Worm (Caenorhabditis elegans) whole organism, L2 larva: ENCODE results near the gene ZK856.5.
A peak's percentile ranks its signal among the peaks of the same experiment; 100 is the strongest.

ENCODE experiments used
- F13H6.1 ChIP-seq: sonication (generic microtip); optimal IDR thresholded peaks from 2 replicates; lab custom pipeline; 2016; ENCODE audit warnings: missing genetic modification characterization, missing compliant biosample characterization
- R02D3.7 ChIP-seq: fragments of 150-350 bp; optimal IDR thresholded peaks from 2 replicates; lab custom pipeline; 2014; ENCODE audit warnings: missing biosample characterization, missing genetic modification characterization
- Y55F3AM.14 ChIP-seq: fragments of 200-800 bp; sonication (Bioruptor generic); optimal IDR thresholded peaks from 2 replicates; lab custom pipeline; 2018; ENCODE audit warnings: mild to moderate bottlenecking, missing genetic modification characterization, missing compliant biosample characterization
- aly-2 ChIP-seq: fragments of 150-350 bp; optimal IDR thresholded peaks from 2 replicates; lab custom pipeline; 2014; ENCODE audit warnings: missing biosample characterization, missing genetic modification characterization
- ama-1 ChIP-seq: fragments of 150-350 bp; optimal IDR thresholded peaks from 2 replicates; lab custom pipeline; 2018; ENCODE audit warnings: inconsistent platforms
- blmp-1 ChIP-seq: sonication (generic microtip); optimal IDR thresholded peaks from 2 replicates; lab custom pipeline; 2017; ENCODE audit warnings: missing genetic modification characterization, mild to moderate bottlenecking, missing compliant biosample characterization, antibody characterized with exemption, moderate library complexity; ENCODE audit not compliant: insufficient read depth
- ceh-16 ChIP-seq: fragments of 150-350 bp; optimal IDR thresholded peaks from 2 replicates; lab custom pipeline; 2014; ENCODE audit warnings: missing biosample characterization, missing genetic modification characterization
- ceh-82 ChIP-seq: fragments of 150-350 bp; optimal IDR thresholded peaks from 2 replicates; lab custom pipeline; 2014; ENCODE audit warnings: missing biosample characterization, missing genetic modification characterization
- crh-2 ChIP-seq: sonication (generic microtip); optimal IDR thresholded peaks from 2 replicates; lab custom pipeline; 2017; ENCODE audit warnings: missing biosample characterization, missing genetic modification characterization
- dmd-4 ChIP-seq: sonication (generic microtip); optimal IDR thresholded peaks from 2 replicates; lab custom pipeline; 2017; ENCODE audit warnings: missing biosample characterization, missing genetic modification characterization
- egl-27 ChIP-seq: sonication (generic microtip); optimal IDR thresholded peaks from 3 replicates; lab custom pipeline; 2017; ENCODE audit warnings: missing biosample characterization, missing genetic modification reagents, missing genetic modification characterization
- elt-1 ChIP-seq: fragments of 150-350 bp; optimal IDR thresholded peaks from 2 replicates; lab custom pipeline; 2014; ENCODE audit warnings: missing biosample characterization, missing genetic modification characterization
- elt-3 ChIP-seq: sonication (generic microtip); optimal IDR thresholded peaks from 2 replicates; lab custom pipeline; 2017; ENCODE audit warnings: missing biosample characterization, missing genetic modification characterization
- fos-1 ChIP-seq: fragments of 150-350 bp; optimal IDR thresholded peaks from 2 replicates; lab custom pipeline; 2014; ENCODE audit warnings: missing biosample characterization, missing genetic modification characterization
- gmeb-1 ChIP-seq: fragments of 150-350 bp; optimal IDR thresholded peaks from 2 replicates; lab custom pipeline; 2014; ENCODE audit warnings: missing biosample characterization, missing genetic modification characterization
- lin-11 ChIP-seq: fragments of 150-350 bp; sonication (generic microtip); optimal IDR thresholded peaks from 2 replicates; lab custom pipeline; 2014; ENCODE audit warnings: missing biosample characterization, missing genetic modification characterization, inconsistent platforms, mixed read lengths
- lin-13 ChIP-seq: fragments of 150-350 bp; optimal IDR thresholded peaks from 2 replicates; lab custom pipeline; 2014; ENCODE audit warnings: missing biosample characterization, missing genetic modification reagents, missing genetic modification characterization
- lin-39 ChIP-seq: fragments of 150-350 bp; optimal IDR thresholded peaks from 2 replicates; lab custom pipeline; 2014; ENCODE audit warnings: missing biosample characterization, missing genetic modification reagents, missing genetic modification characterization
- lsy-2 ChIP-seq, 2 experiments: fragments of 150-350 bp in 1 of 2; sonication (generic microtip) in 1 of 2; optimal IDR thresholded peaks; 2 replicates each; lab custom pipeline; 2014 to 2017; ENCODE audit warnings: missing biosample characterization in 2 of 2, missing genetic modification characterization in 2 of 2
- mbf-1 ChIP-seq: sonication (generic microtip); optimal IDR thresholded peaks from 2 replicates; lab custom pipeline; 2017; ENCODE audit warnings: missing biosample characterization, missing genetic modification characterization
- mdl-1 ChIP-seq, 2 experiments: fragments of 150-350 bp in 1 of 2; sonication (generic microtip) in 1 of 2; optimal IDR thresholded peaks; 2 replicates each; lab custom pipeline; 2017; ENCODE audit warnings: missing biosample characterization in 2 of 2, missing genetic modification characterization in 2 of 2
- nhr-10 ChIP-seq: sonication (generic microtip); optimal IDR thresholded peaks from 2 replicates; lab custom pipeline; 2017; ENCODE audit warnings: missing biosample characterization, missing genetic modification characterization
- nhr-11 ChIP-seq: fragments of 150-350 bp; optimal IDR thresholded peaks from 2 replicates; lab custom pipeline; 2014; ENCODE audit warnings: missing biosample characterization, missing genetic modification characterization
- nhr-12 ChIP-seq: fragments of 150-350 bp; optimal IDR thresholded peaks from 2 replicates; lab custom pipeline; 2014; ENCODE audit warnings: missing biosample characterization, missing genetic modification characterization
- nhr-21 ChIP-seq: fragments of 150-350 bp; optimal IDR thresholded peaks from 2 replicates; lab custom pipeline; 2014; ENCODE audit warnings: missing biosample characterization, missing genetic modification characterization
- nhr-23 ChIP-seq: fragments of 150-350 bp; optimal IDR thresholded peaks from 2 replicates; lab custom pipeline; 2014; ENCODE audit warnings: missing biosample characterization, missing genetic modification reagents, missing genetic modification characterization
- nhr-25 ChIP-seq: fragments of 150-350 bp; sonication (generic microtip); optimal IDR thresholded peaks from 3 replicates; lab custom pipeline; 2014; ENCODE audit warnings: missing biosample characterization, missing genetic modification characterization
- nhr-6 ChIP-seq: fragments of 150-350 bp; optimal IDR thresholded peaks from 2 replicates; lab custom pipeline; 2014; ENCODE audit warnings: missing biosample characterization, missing genetic modification characterization
- nhr-77 ChIP-seq: fragments of 150-350 bp; optimal IDR thresholded peaks from 2 replicates; lab custom pipeline; 2014; ENCODE audit warnings: missing biosample characterization, missing genetic modification characterization
- sem-4 ChIP-seq: fragments of 150-350 bp; optimal IDR thresholded peaks from 2 replicates; lab custom pipeline; 2014; ENCODE audit warnings: missing biosample characterization, missing genetic modification reagents, missing genetic modification characterization
- sma-3 ChIP-seq: sonication (generic microtip); optimal IDR thresholded peaks from 2 replicates; lab custom pipeline; 2016; ENCODE audit warnings: missing genetic modification reagents, missing genetic modification characterization, missing compliant biosample characterization
- unc-62 ChIP-seq: fragments of 150-350 bp; optimal IDR thresholded peaks from 2 replicates; lab custom pipeline; 2014; ENCODE audit warnings: missing biosample characterization, missing genetic modification reagents, missing genetic modification characterization
- ztf-1 ChIP-seq: fragments of 200-800 bp; sonication (Bioruptor generic); conservative IDR thresholded peaks from 2 replicates; pipeline ENCODE4 v1.3.6; 2022; ENCODE audit warnings: missing genetic modification characterization, missing compliant biosample characterization

The ZK856.5 gene

ce11 chrV:10202340-10202739 is 12.4 kb upstream of the ZK856.5 start:
- TF ChIP-seq unc-62 (no peak), nhr-10 (tag; lab: Kevin White, UChicago) (no peak), ztf-1 (GFP tag; lab: Robert Waterston, UW) (no peak), nhr-6 (tag; lab: Kevin White, UChicago) (no peak), nhr-21 (no peak)

- no peak for TF ChIP-seq nhr-21
- TF ChIP-seq nhr-25 (tag; lab: Kevin White, UChicago): peak; percentile 25
- no peak for TF ChIP-seq mbf-1 (tag; lab: Kevin White, UChicago)
- TF ChIP-seq fos-1 (tag; lab: Kevin White, UChicago): no peak
- TF ChIP-seq ama-1 (lab: Kevin White, UChicago): no peak
- no peak for TF ChIP-seq unc-62
- no peak for TF ChIP-seq blmp-1 (tag; lab: Kevin White, UChicago)
- TF ChIP-seq elt-1 (tag; lab: Kevin White, UChicago): no peak
- peak in 1 of 2 experiments; percentile 11 for TF ChIP-seq lsy-2 (tag; optimal IDR thresholded peaks at IDR 0.05; lab: Kevin White, UChicago)
- peak; percentile 37 for TF ChIP-seq crh-2 (tag; lab: Kevin White, UChicago)
- TF ChIP-seq R02D3.7 (tag; lab: Kevin White, UChicago): no peak
- no peak for TF ChIP-seq sma-3 (GFP tag; lab: Kevin White, UChicago)
- TF ChIP-seq ztf-1 (GFP tag; lab: Robert Waterston, UW): no peak
- TF ChIP-seq sem-4 (tag; lab: Kevin White, UChicago): no peak
- TF ChIP-seq aly-2 (tag; lab: Kevin White, UChicago): no peak
Observed at ce11 chrV:10201913-10202312, 12.0 kb upstream of the ZK856.5 start, which contains the start of gene ZK856.7. Gene ZK856.7 (plus strand): TSS chrV:10202098.

DNA sequence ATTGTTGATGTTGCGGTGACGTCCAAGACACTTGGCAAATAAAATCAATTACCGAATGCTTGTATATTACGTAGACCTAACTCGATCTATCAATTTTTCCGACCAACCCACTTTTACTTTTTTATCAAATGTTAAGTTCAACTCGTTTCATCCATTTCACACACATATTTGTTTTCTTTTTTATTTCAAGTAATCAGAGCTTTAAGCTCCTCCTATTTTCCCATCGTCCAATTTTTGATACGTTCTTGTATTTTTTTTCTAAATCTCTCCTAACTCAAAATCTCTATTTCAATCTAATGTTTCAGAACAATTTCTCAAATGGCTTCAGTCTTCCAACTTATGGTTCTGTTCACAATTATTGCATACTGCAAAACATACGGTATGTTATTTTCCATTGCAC is 8.5 kb upstream of the ZK856.5 start, which contains the start of gene ZK856.6:
Gene ZK856.6, plus strand, starts transcription at position 301 of the 400 bp plus-strand sequence.
- TF ChIP-seq nhr-6 (tag; lab: Kevin White, UChicago): no peak
- no peak for TF ChIP-seq ama-1 (lab: Kevin White, UChicago)
- no peak for TF ChIP-seq Y55F3AM.14
- TF ChIP-seq nhr-21: no peak
- no peak for TF ChIP-seq nhr-23 (tag; lab: Kevin White, UChicago)
- TF ChIP-seq lin-11: no peak

ce11 chrV:10191242-10191641 is 1.3 kb upstream of the ZK856.5 start:
- TF ChIP-seq lin-39 (tag; lab: Kevin White, UChicago) (no peak), egl-27 (no peak), lin-13 (no peak), elt-3 (no peak), gmeb-1 (no peak), sma-3 (GFP tag; lab: Kevin White, UChicago) (no peak), ztf-1 (GFP tag; lab: Robert Waterston, UW) (no peak), fos-1 (tag; lab: Kevin White, UChicago) (peak; percentile 35)

- TF ChIP-seq sma-3 (GFP tag; lab: Kevin White, UChicago): no peak
- no peak for TF ChIP-seq nhr-23 (tag; lab: Kevin White, UChicago)
- TF ChIP-seq lin-11: no peak
Observed at ce11 chrV:10185719-10186118, 4.2 kb downstream of the ZK856.5 start, which contains the start of gene ZK856.18. Gene ZK856.18 (minus strand): TSS chrV:10186007.

DNA sequence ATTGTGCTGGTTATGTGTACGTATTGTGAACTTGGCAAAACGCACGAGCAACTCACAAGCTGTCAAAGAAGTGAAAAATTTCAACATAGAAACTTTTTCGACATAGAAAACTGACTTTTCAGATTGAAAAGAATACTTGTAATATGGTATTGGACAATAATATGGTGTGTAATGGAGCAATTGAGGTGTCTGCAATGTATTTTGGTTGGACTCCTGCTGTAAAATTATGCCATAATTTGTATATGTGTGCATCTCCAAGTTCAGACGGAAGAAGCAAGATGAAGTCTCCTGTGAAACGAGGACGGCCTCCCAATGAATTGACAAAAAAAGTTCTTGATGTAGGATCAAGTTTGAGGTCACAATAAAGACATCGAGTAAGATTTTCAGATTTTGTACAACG is 6.1 kb downstream of the ZK856.5 start:
- no peak for TF ChIP-seq nhr-25 (tag; lab: Kevin White, UChicago)
- no peak for TF ChIP-seq mdl-1 (tag; optimal IDR thresholded peaks at IDR 0.05; lab: Kevin White, UChicago)
- TF ChIP-seq dmd-4: no peak
- TF ChIP-seq nhr-11 (tag; lab: Kevin White, UChicago): no peak

ce11 chrV:10182984-10183383 is 6.9 kb downstream of the ZK856.5 start, which contains the start of gene ZK856.4:
Gene ZK856.4 (plus strand): TSS chrV:10183284.
- TF ChIP-seq ceh-16 (tag; lab: Kevin White, UChicago) (no peak), fos-1 (tag; lab: Kevin White, UChicago) (no peak), lin-11 (no peak), lin-13 (no peak), ceh-82 (no peak), nhr-11 (tag; lab: Kevin White, UChicago) (no peak), mbf-1 (tag; lab: Kevin White, UChicago) (no peak), elt-1 (tag; lab: Kevin White, UChicago) (no peak), nhr-12 (tag; lab: Kevin White, UChicago) (no peak), nhr-77 (no peak), elt-3 (no peak), F13H6.1 (tag; lab: Kevin White, UChicago) (no peak)
